Fruit fly (Drosophila melanogaster) whole organism, embryonic: ENCODE results near the gene CG31798.

Experiments
- ATbp ChIP-seq: fragments of 200-800 bp; sonication (Bioruptor generic); optimal IDR thresholded peaks from 2 replicates; lab custom pipeline; 2017; ENCODE audit warnings: missing biosample characterization, mild to moderate bottlenecking, missing genetic modification characterization, missing genetic modification reagents
- Adf1 ChIP-seq: fragments of 200-800 bp; sonication (Bioruptor generic); IDR thresholded peaks from 2 replicates; pipeline ENCODE4 v1.3.6; 2022; ENCODE audit warnings: missing biosample characterization, missing genetic modification characterization
- Aef1 ChIP-seq: fragments of 200-800 bp; sonication (Bioruptor generic); IDR thresholded peaks from 3 replicates; pipeline ENCODE4 v1.3.6; 2022; ENCODE audit warnings: missing biosample characterization, missing genetic modification characterization
- Bteb2 ChIP-seq: fragments of 200-800 bp; sonication (Bioruptor generic); optimal IDR thresholded peaks from 2 replicates; lab custom pipeline; 2016; ENCODE audit warnings: missing biosample characterization, missing genetic modification characterization
- CG10543 ChIP-seq: fragments of 200-800 bp; sonication (Bioruptor generic); optimal IDR thresholded peaks from 3 replicates; lab custom pipeline; 2017; ENCODE audit warnings: missing biosample characterization, mild to moderate bottlenecking, missing genetic modification characterization, moderate library complexity
- CG10565 ChIP-seq: fragments of 200-800 bp; sonication (Bioruptor generic); optimal IDR thresholded peaks from 3 replicates; lab custom pipeline; 2016; ENCODE audit warnings: missing biosample characterization, mild to moderate bottlenecking, missing genetic modification characterization
- CG11093 ChIP-seq: fragments of 200-800 bp; sonication (Bioruptor generic); IDR thresholded peaks from 3 replicates; pipeline ENCODE4 v1.3.6; 2022; ENCODE audit warnings: missing biosample characterization, missing genetic modification characterization
- CG12104 ChIP-seq: fragments of 200-800 bp; sonication (Bioruptor generic); optimal IDR thresholded peaks from 3 replicates; lab custom pipeline; 2016; ENCODE audit warnings: missing biosample characterization, missing genetic modification characterization
- CG1233 ChIP-seq: fragments of 200-800 bp; sonication (Bioruptor generic); optimal IDR thresholded peaks from 4 replicates; lab custom pipeline; 2018; ENCODE audit warnings: missing biosample characterization, mild to moderate bottlenecking, missing genetic modification characterization
- CG17612 ChIP-seq: fragments of 200-800 bp; sonication (Bioruptor generic); IDR thresholded peaks from 2 replicates; pipeline ENCODE4 v1.3.6; 2022; ENCODE audit warnings: missing biosample characterization, missing genetic modification characterization
- CG17802 ChIP-seq: fragments of 200-800 bp; sonication (Bioruptor generic); optimal IDR thresholded peaks from 2 replicates; lab custom pipeline; 2018; ENCODE audit warnings: missing biosample characterization, mild to moderate bottlenecking, missing genetic modification characterization, moderate library complexity
- CG3163 ChIP-seq: fragments of 200-800 bp; sonication (Bioruptor generic); optimal IDR thresholded peaks from 3 replicates; lab custom pipeline; 2016; ENCODE audit warnings: missing biosample characterization, missing genetic modification characterization
- CG6683 ChIP-seq: fragments of 200-800 bp; sonication (Bioruptor generic); optimal IDR thresholded peaks from 2 replicates; lab custom pipeline; 2017; ENCODE audit warnings: missing biosample characterization, mild to moderate bottlenecking, missing genetic modification characterization, missing genetic modification reagents
- CG7357 ChIP-seq: fragments of 200-800 bp; sonication (Bioruptor generic); IDR thresholded peaks from 3 replicates; pipeline ENCODE4 v1.3.6; 2022; ENCODE audit warnings: missing biosample characterization, missing genetic modification characterization
- CG7786 ChIP-seq: fragments of 200-800 bp; sonication (Bioruptor generic); optimal IDR thresholded peaks from 2 replicates; lab custom pipeline; 2016; ENCODE audit warnings: missing biosample characterization, missing genetic modification characterization
- CG7928 ChIP-seq: fragments of 200-800 bp; sonication (Bioruptor generic); optimal IDR thresholded peaks from 2 replicates; lab custom pipeline; 2017; ENCODE audit warnings: missing biosample characterization, mild to moderate bottlenecking, missing genetic modification characterization
- CG9609 ChIP-seq: fragments of 200-800 bp; sonication (Bioruptor generic); optimal IDR thresholded peaks from 3 replicates; lab custom pipeline; 2016; ENCODE audit warnings: missing biosample characterization, missing genetic modification characterization
- CG9876 ChIP-seq: fragments of 200-800 bp; sonication (Bioruptor generic); optimal IDR thresholded peaks from 2 replicates; lab custom pipeline; 2016; ENCODE audit warnings: missing biosample characterization, missing genetic modification characterization
- CkIIα-i1 ChIP-seq: fragments of 200-800 bp; sonication (Bioruptor generic); IDR thresholded peaks from 2 replicates; pipeline ENCODE4 v1.3.6; 2022; ENCODE audit warnings: missing biosample characterization, missing genetic modification characterization
- D19B ChIP-seq: fragments of 200-800 bp; sonication (Bioruptor generic); optimal IDR thresholded peaks from 2 replicates; lab custom pipeline; 2017; ENCODE audit warnings: missing biosample characterization, mild to moderate bottlenecking, missing genetic modification characterization
- Dek ChIP-seq: fragments of 200-800 bp; sonication (Bioruptor generic); optimal IDR thresholded peaks from 3 replicates; lab custom pipeline; 2019; ENCODE audit warnings: missing biosample characterization, mild to moderate bottlenecking, missing genetic modification characterization, moderate library complexity
- Dref ChIP-seq: fragments of 200-800 bp; sonication (Bioruptor generic); IDR thresholded peaks from 2 replicates; pipeline ENCODE4 v1.3.6; 2022; ENCODE audit warnings: missing biosample characterization, missing genetic modification characterization
- Hr78 ChIP-seq, 2 experiments: fragments of 200-800 bp in 1 of 2; fragments of >200 bp in 1 of 2; sonication (Bioruptor generic) in 1 of 2; optimal IDR thresholded peaks; 2 replicates each; lab custom pipeline; 2017 to 2019; ENCODE audit warnings: missing biosample characterization in 2 of 2, missing genetic modification characterization in 2 of 2, mild to moderate bottlenecking in 1 of 2, moderate library complexity in 1 of 2
- Mad ChIP-seq: fragments of 200-800 bp; sonication (Bioruptor generic); optimal IDR thresholded peaks from 2 replicates; lab custom pipeline; 2016; ENCODE audit warnings: missing biosample characterization, missing genetic modification characterization
- Max ChIP-seq: fragments of 200-800 bp; sonication (Bioruptor generic); optimal IDR thresholded peaks from 2 replicates; lab custom pipeline; 2016; ENCODE audit warnings: missing biosample characterization, mild to moderate bottlenecking, missing genetic modification characterization
- Meics ChIP-seq: fragments of 200-800 bp; sonication (Bioruptor generic); optimal IDR thresholded peaks from 2 replicates; lab custom pipeline; 2017; ENCODE audit warnings: missing biosample characterization, mild to moderate bottlenecking, missing genetic modification characterization
- NC2α ChIP-seq: fragments of 200-800 bp; sonication (Bioruptor generic); optimal IDR thresholded peaks from 2 replicates; lab custom pipeline; 2016; ENCODE audit warnings: missing biosample characterization, missing genetic modification characterization
- Nf-YC ChIP-seq: fragments of 200-800 bp; optimal IDR thresholded peaks from 3 replicates; lab custom pipeline; 2019; ENCODE audit warnings: missing biosample characterization, mild to moderate bottlenecking, missing genetic modification characterization, moderate library complexity
- Trl ChIP-seq, 3 experiments: fragments of >200 bp in 2 of 3; fragments of 200-800 bp in 1 of 3; sonication (Bioruptor generic) in 1 of 3; optimal IDR thresholded peaks; 2 replicates in 1 of 3; 3 replicates in 2 of 3; lab custom pipeline; 2016 to 2017; ENCODE audit warnings: missing biosample characterization in 1 of 3, missing genetic modification characterization in 1 of 3
- Xbp1 ChIP-seq: fragments of 200-800 bp; sonication (Bioruptor generic); optimal IDR thresholded peaks from 3 replicates; lab custom pipeline; 2016; ENCODE audit warnings: missing biosample characterization, mild to moderate bottlenecking, missing genetic modification characterization
- Xrp1 ChIP-seq: fragments of 200-800 bp; sonication (Bioruptor generic); IDR thresholded peaks from 2 replicates; pipeline ENCODE4 v1.3.6; 2022; ENCODE audit warnings: missing biosample characterization, missing genetic modification characterization
- bsh ChIP-seq, 2 experiments: fragments of 200-800 bp; sonication (Bioruptor generic); optimal IDR thresholded peaks; 2 replicates each; lab custom pipeline; 2017 to 2018; ENCODE audit warnings: mild to moderate bottlenecking in 2 of 2, missing biosample characterization in 2 of 2, missing genetic modification characterization in 2 of 2, moderate library complexity in 1 of 2
- chm ChIP-seq: fragments of 200-800 bp; sonication (Bioruptor generic); IDR thresholded peaks from 2 replicates; pipeline ENCODE4 v1.3.6; 2022; ENCODE audit warnings: missing biosample characterization, missing genetic modification characterization
- dysf ChIP-seq: fragments of 200-800 bp; sonication (Bioruptor generic); IDR thresholded peaks from 3 replicates; pipeline ENCODE4 v1.3.6; 2022; ENCODE audit warnings: missing biosample characterization, missing genetic modification characterization
- emc ChIP-seq: fragments of 200-800 bp; sonication (Bioruptor generic); optimal IDR thresholded peaks from 2 replicates; lab custom pipeline; 2016; ENCODE audit warnings: missing biosample characterization, missing genetic modification characterization
- fu2 ChIP-seq: fragments of 200-800 bp; sonication (Bioruptor generic); optimal IDR thresholded peaks from 2 replicates; lab custom pipeline; 2016; ENCODE audit warnings: missing biosample characterization, missing genetic modification characterization
- gfzf ChIP-seq: fragments of 200-800 bp; sonication (Bioruptor generic); optimal IDR thresholded peaks from 2 replicates; lab custom pipeline; 2016; ENCODE audit warnings: missing biosample characterization, mild to moderate bottlenecking, missing genetic modification characterization, moderate library complexity
- hkb ChIP-seq, 2 experiments: fragments of 200-800 bp in 1 of 2; fragments of >200 bp in 1 of 2; sonication (Bioruptor generic) in 1 of 2; IDR thresholded peaks in 1 of 2; optimal IDR thresholded peaks in 1 of 2; 2 replicates each; pipeline versions ENCODE4 v1.3.6 to Lab custom; 2017 to 2022; ENCODE audit warnings: missing biosample characterization in 1 of 2, missing genetic modification characterization in 1 of 2
- ind ChIP-seq: fragments of 200-800 bp; sonication (Bioruptor generic); optimal IDR thresholded peaks from 3 replicates; lab custom pipeline; 2016; ENCODE audit warnings: missing biosample characterization, missing genetic modification characterization
- inv ChIP-seq: fragments of 200-800 bp; sonication (Bioruptor generic); IDR thresholded peaks from 2 replicates; pipeline ENCODE4 v1.3.6; 2022; ENCODE audit warnings: missing biosample characterization, missing genetic modification characterization; ENCODE audit not compliant: partially characterized antibody
- mld ChIP-seq: fragments of 200-800 bp; sonication (Bioruptor generic); IDR thresholded peaks from 3 replicates; pipeline ENCODE4 v1.3.6; 2022; ENCODE audit warnings: missing biosample characterization, missing genetic modification characterization; ENCODE audit not compliant: partially characterized antibody
- p53 ChIP-seq: fragments of 200-800 bp; sonication (Bioruptor generic); optimal IDR thresholded peaks from 2 replicates; lab custom pipeline; 2016; ENCODE audit warnings: missing biosample characterization, missing genetic modification characterization
- pb ChIP-seq: fragments of 200-800 bp; sonication (Bioruptor generic); optimal IDR thresholded peaks from 3 replicates; lab custom pipeline; 2016; ENCODE audit warnings: missing biosample characterization, missing genetic modification characterization
- pita ChIP-seq: fragments of 200-800 bp; sonication (Bioruptor generic); optimal IDR thresholded peaks from 2 replicates; lab custom pipeline; 2017; ENCODE audit warnings: missing biosample characterization, mild to moderate bottlenecking, missing genetic modification characterization
- ro ChIP-seq: fragments of 200-800 bp; sonication (Bioruptor generic); IDR thresholded peaks from 2 replicates; pipeline ENCODE4 v1.3.6; 2022; ENCODE audit warnings: missing biosample characterization, missing genetic modification characterization
- shn ChIP-seq: fragments of 200-800 bp; sonication (Bioruptor generic); optimal IDR thresholded peaks from 3 replicates; lab custom pipeline; 2016; ENCODE audit warnings: missing biosample characterization, missing genetic modification characterization
- slbo ChIP-seq: fragments of 200-800 bp; sonication (Bioruptor generic); IDR thresholded peaks from 2 replicates; pipeline ENCODE4 v1.3.6; 2022; ENCODE audit warnings: missing biosample characterization, missing genetic modification characterization
- sna ChIP-seq: fragments of 200-800 bp; sonication (Bioruptor generic); IDR thresholded peaks from 2 replicates; pipeline ENCODE4 v1.3.6; 2022; ENCODE audit warnings: missing biosample characterization, missing genetic modification characterization; ENCODE audit not compliant: partially characterized antibody
- tgo ChIP-seq: fragments of 200-800 bp; sonication (Bioruptor generic); IDR thresholded peaks from 3 replicates; pipeline ENCODE4 v1.3.6; 2022; ENCODE audit warnings: missing biosample characterization, missing genetic modification characterization
- tna ChIP-seq: fragments of 200-800 bp; sonication (Bioruptor generic); IDR thresholded peaks from 2 replicates; pipeline ENCODE4 v1.3.6; 2022; ENCODE audit warnings: missing biosample characterization, missing genetic modification characterization; ENCODE audit not compliant: partially characterized antibody
- twi ChIP-seq: fragments of 200-800 bp; optimal IDR thresholded peaks from 2 replicates; lab custom pipeline; 2019; ENCODE audit warnings: missing biosample characterization, mild to moderate bottlenecking, missing genetic modification characterization, moderate library complexity

The CG31798 gene

dm6 chr2L:19373809-19374208 lies 20.2 kb upstream of the CG31798 start (continued):
- TF ChIP-seq p53 (GFP tag; lab: Kevin White, UChicago) = no peak
- no peak for TF ChIP-seq CG7786 (GFP tag; lab: Kevin White, UChicago)
- no peak for TF ChIP-seq CG6683 (GFP tag; lab: Kevin White, UChicago)
- TF ChIP-seq CG17802 (tag; lab: Kevin White, UChicago) = no peak
- TF ChIP-seq chm (GFP tag; lab: Robert Waterston, UW) = no peak
- peak; percentile 42; the same call in 1 of the 2 replicates for TF ChIP-seq Xrp1
- TF ChIP-seq ATbp (GFP tag; lab: Kevin White, UChicago) = peak; percentile 17
- TF ChIP-seq Dref (GFP tag; lab: Robert Waterston, UW) = no peak
- TF ChIP-seq NC2α = no peak
- TF ChIP-seq pita (GFP tag; lab: Kevin White, UChicago) = no peak
- TF ChIP-seq Trl (optimal IDR thresholded peaks at IDR 0.05; lab: Kevin White, UChicago) = no peak
- no peak for TF ChIP-seq Trl (GFP tag; optimal IDR thresholded peaks at IDR 0.05; lab: Kevin White, UChicago)
- TF ChIP-seq gfzf (GFP tag; lab: Kevin White, UChicago) = no peak
- no peak for TF ChIP-seq ro (GFP tag; lab: Robert Waterston, UW)
- no peak for TF ChIP-seq CG7928
- no peak for TF ChIP-seq CG7357
- TF ChIP-seq D19B (GFP tag; lab: Kevin White, UChicago) = no peak
- no peak for TF ChIP-seq CG10565 (GFP tag; lab: Kevin White, UChicago)
- TF ChIP-seq dysf (GFP tag; lab: Robert Waterston, UW) = 0 out of 3 replicates have a peak, but pooled peaks have one; percentile 10
- TF ChIP-seq CkIIα-i1 = no peak
- no peak for TF ChIP-seq shn (GFP tag; lab: Kevin White, UChicago)
- no peak for TF ChIP-seq CG1233 (GFP tag; lab: Kevin White, UChicago)
- TF ChIP-seq Dek (tag; lab: Kevin White, UChicago) = no peak
- no peak for TF ChIP-seq Mad (GFP tag; lab: Kevin White, UChicago)
- peak; percentile 16 for TF ChIP-seq ind
- no peak for TF ChIP-seq Max
- no peak for TF ChIP-seq sna (GFP tag; lab: Robert Waterston, UW)
- peak; percentile 12 for TF ChIP-seq Xbp1 (GFP tag; lab: Kevin White, UChicago)
- TF ChIP-seq pb (GFP tag; lab: Kevin White, UChicago) = no peak
- no peak for TF ChIP-seq twi (tag; lab: Kevin White, UChicago)
- TF ChIP-seq inv (GFP tag; lab: Robert Waterston, UW) = no peak
- no peak for TF ChIP-seq CG9609
- no peak for TF ChIP-seq CG9876 (GFP tag; lab: Kevin White, UChicago)
- TF ChIP-seq CG17612 (GFP tag; lab: Robert Waterston, UW) = no peak
- TF ChIP-seq Adf1 (GFP tag; lab: Robert Waterston, UW) = no peak
- no peak for TF ChIP-seq fu2
- TF ChIP-seq CG10543 = no peak
- TF ChIP-seq hkb (optimal IDR thresholded peaks at IDR 0.05; lab: Kevin White, UChicago) = no peak
- no peak for TF ChIP-seq hkb (GFP tag; IDR thresholded peaks at IDR 0.05; lab: Robert Waterston, UW)
- no peak for TF ChIP-seq CG11093 (GFP tag; lab: Robert Waterston, UW)
- no peak for TF ChIP-seq Meics (GFP tag; lab: Kevin White, UChicago)
- TF ChIP-seq tna (GFP tag; lab: Robert Waterston, UW) = no peak
- TF ChIP-seq Hr78 (GFP tag; optimal IDR thresholded peaks at IDR 0.05; lab: Kevin White, UChicago) = no peak
- no peak for TF ChIP-seq CG3163
- no peak for TF ChIP-seq mld (GFP tag; lab: Robert Waterston, UW)
- no peak for TF ChIP-seq emc (GFP tag; lab: Kevin White, UChicago)
- TF ChIP-seq Bteb2 (GFP tag; lab: Kevin White, UChicago) = no peak
- TF ChIP-seq slbo = no peak
- TF ChIP-seq Aef1 (GFP tag; lab: Robert Waterston, UW) = no peak
- TF ChIP-seq tgo (GFP tag; lab: Robert Waterston, UW) = peak; percentile 24; the same call in 1 of the 3 replicates
- TF ChIP-seq CG12104 = no peak
- TF ChIP-seq bsh (GFP tag; optimal IDR thresholded peaks at IDR 0.05; lab: Kevin White, UChicago) = peak in 1 of 2 experiments; percentile 66
- TF ChIP-seq Nf-YC (tag; lab: Kevin White, UChicago) = no peak
